Fruit fly (Drosophila melanogaster) S2 (cell line): ENCODE data around the gene arx.

Source experiments
- CG8478 ChIP-seq: fragments of >200 bp; optimal IDR thresholded peaks from 2 replicates; lab custom pipeline; 2018
- CTCF ChIP-seq, 2 experiments: fragments of >200 bp; optimal IDR thresholded peaks; 2 replicates each; lab custom pipeline; 2018

- TF ChIP-seq CG8478 (lab: Kevin White, UChicago) (no peak), CTCF (optimal IDR thresholded peaks at IDR 0.05; lab: Kevin White, UChicago) (no peak)
These were observed 32.1 kb downstream of the arx start, which contains the start of gene Grx1 for dm6 chr3L:18869035-18869826.
